Worm (Caenorhabditis elegans): ENCODE data around the gene rps-18.
A peak's percentile ranks its signal among the peaks of the same experiment; 100 is the strongest.

DNA sequence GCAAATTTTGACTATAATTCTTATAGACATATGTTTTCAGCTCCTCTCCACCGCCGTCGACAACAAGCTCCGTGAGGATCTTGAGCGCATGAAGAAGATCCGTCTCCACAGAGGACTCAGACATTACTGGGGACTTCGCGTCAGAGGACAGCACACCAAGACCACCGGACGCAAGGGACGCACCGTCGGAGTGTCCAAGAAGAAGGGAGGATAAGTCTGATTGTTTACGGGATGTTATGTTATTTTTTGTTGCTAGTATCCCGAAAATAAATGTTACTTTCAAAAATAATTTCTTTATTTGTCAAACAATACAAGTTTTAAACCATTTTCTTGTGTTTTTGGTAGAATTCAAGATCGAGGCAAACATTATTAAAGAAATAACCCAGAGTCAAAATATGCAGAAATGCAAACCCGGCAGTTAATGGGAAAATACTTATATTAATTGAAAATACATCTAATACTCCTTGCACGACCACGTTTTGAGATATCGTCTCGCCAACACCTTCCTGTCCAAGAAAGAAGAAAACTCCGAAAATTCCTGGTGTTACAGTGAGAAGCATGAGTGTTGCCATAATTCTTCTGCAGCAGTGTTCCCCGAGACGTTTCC, 775 bp downstream of the rps-18 start:
- peak; percentile 65 for TF ChIP-seq snpc-4 (GFP tag; optimal IDR thresholded peaks at IDR 0.05)
- TF ChIP-seq snpc-4 (tag; optimal IDR thresholded peaks at IDR 0.05), result peak in 2 of 4 experiments; percentile 62 to 88
- TF ChIP-seq T07F8.4 (tag; optimal IDR thresholded peaks at IDR 0.05), result no peak

Measured in whole organism, young adult.